Worm (Caenorhabditis elegans): ENCODE measurements around the gene wrk-1.
"Not testable (repeated sequence)": the region's sequence is repeated elsewhere in the genome, so short reads cannot be mapped to it uniquely, and the experiment has no call there.

- TF ChIP-seq dpl-1 (GFP tag; optimal IDR thresholded peaks at IDR 0.05); pqm-1 (tag; optimal IDR thresholded peaks at IDR 0.05); pag-3 (tag; optimal IDR thresholded peaks at IDR 0.05; ENCODE audit: borderline replicate concordance, insufficient read depth); lin-15B (tag; optimal IDR thresholded peaks at IDR 0.05); fos-1 (tag; optimal IDR thresholded peaks at IDR 0.05); ces-1 (GFP tag; optimal IDR thresholded peaks at IDR 0.05); nhr-90 (tag; optimal IDR thresholded peaks at IDR 0.05; ENCODE audit: poor library complexity); rnt-1 (tag; optimal IDR thresholded peaks at IDR 0.05); fkh-4 (tag; optimal IDR thresholded peaks at IDR 0.05; ENCODE audit: borderline replicate concordance): not testable (repeated sequence)
Observed at ce11 chrX:8410754-8411153, 18.4 kb upstream of the wrk-1 start, which contains the start of gene F08F1.9.
